Worm (Caenorhabditis elegans) whole organism, L2 larva: Measurements from ENCODE around the gene trxr-1.

Source experiments
- C34F6.9 ChIP-seq: fragments of 150-350 bp; optimal IDR thresholded peaks from 2 replicates; lab custom pipeline; 2014; ENCODE audit warnings: missing biosample characterization, missing genetic modification characterization
- F13H6.1 ChIP-seq: sonication (generic microtip); optimal IDR thresholded peaks from 2 replicates; lab custom pipeline; 2016; ENCODE audit warnings: missing genetic modification characterization, missing compliant biosample characterization
- R02D3.7 ChIP-seq: fragments of 150-350 bp; optimal IDR thresholded peaks from 2 replicates; lab custom pipeline; 2014; ENCODE audit warnings: missing biosample characterization, missing genetic modification characterization
- Y55F3AM.14 ChIP-seq: fragments of 200-800 bp; sonication (Bioruptor generic); optimal IDR thresholded peaks from 2 replicates; lab custom pipeline; 2018; ENCODE audit warnings: mild to moderate bottlenecking, missing genetic modification characterization, missing compliant biosample characterization
- ZK546.5 ChIP-seq: sonication (generic microtip); optimal IDR thresholded peaks from 2 replicates; lab custom pipeline; 2017; ENCODE audit warnings: missing biosample characterization, missing genetic modification characterization
- alr-1 ChIP-seq: fragments of 150-350 bp; optimal IDR thresholded peaks from 2 replicates; lab custom pipeline; 2014; ENCODE audit warnings: missing biosample characterization, missing genetic modification characterization
- aly-2 ChIP-seq: fragments of 150-350 bp; optimal IDR thresholded peaks from 2 replicates; lab custom pipeline; 2014; ENCODE audit warnings: missing biosample characterization, missing genetic modification characterization
- ama-1 ChIP-seq: fragments of 150-350 bp; optimal IDR thresholded peaks from 2 replicates; lab custom pipeline; 2018; ENCODE audit warnings: inconsistent platforms
- blmp-1 ChIP-seq: sonication (generic microtip); optimal IDR thresholded peaks from 2 replicates; lab custom pipeline; 2017; ENCODE audit warnings: missing genetic modification characterization, mild to moderate bottlenecking, missing compliant biosample characterization, antibody characterized with exemption, moderate library complexity; ENCODE audit not compliant: insufficient read depth
- ceh-16 ChIP-seq: fragments of 150-350 bp; optimal IDR thresholded peaks from 2 replicates; lab custom pipeline; 2014; ENCODE audit warnings: missing biosample characterization, missing genetic modification characterization
- ceh-82 ChIP-seq: fragments of 150-350 bp; optimal IDR thresholded peaks from 2 replicates; lab custom pipeline; 2014; ENCODE audit warnings: missing biosample characterization, missing genetic modification characterization
- crh-2 ChIP-seq: sonication (generic microtip); optimal IDR thresholded peaks from 2 replicates; lab custom pipeline; 2017; ENCODE audit warnings: missing biosample characterization, missing genetic modification characterization
- dmd-4 ChIP-seq: sonication (generic microtip); optimal IDR thresholded peaks from 2 replicates; lab custom pipeline; 2017; ENCODE audit warnings: missing biosample characterization, missing genetic modification characterization
- egl-27 ChIP-seq: sonication (generic microtip); optimal IDR thresholded peaks from 3 replicates; lab custom pipeline; 2017; ENCODE audit warnings: missing biosample characterization, missing genetic modification reagents, missing genetic modification characterization
- elt-1 ChIP-seq: fragments of 150-350 bp; optimal IDR thresholded peaks from 2 replicates; lab custom pipeline; 2014; ENCODE audit warnings: missing biosample characterization, missing genetic modification characterization
- elt-3 ChIP-seq: sonication (generic microtip); optimal IDR thresholded peaks from 2 replicates; lab custom pipeline; 2017; ENCODE audit warnings: missing biosample characterization, missing genetic modification characterization
- gmeb-1 ChIP-seq: fragments of 150-350 bp; optimal IDR thresholded peaks from 2 replicates; lab custom pipeline; 2014; ENCODE audit warnings: missing biosample characterization, missing genetic modification characterization
- lin-11 ChIP-seq: fragments of 150-350 bp; sonication (generic microtip); optimal IDR thresholded peaks from 2 replicates; lab custom pipeline; 2014; ENCODE audit warnings: missing biosample characterization, missing genetic modification characterization, inconsistent platforms, mixed read lengths
- lin-13 ChIP-seq: fragments of 150-350 bp; optimal IDR thresholded peaks from 2 replicates; lab custom pipeline; 2014; ENCODE audit warnings: missing biosample characterization, missing genetic modification reagents, missing genetic modification characterization
- lin-39 ChIP-seq: fragments of 150-350 bp; optimal IDR thresholded peaks from 2 replicates; lab custom pipeline; 2014; ENCODE audit warnings: missing biosample characterization, missing genetic modification reagents, missing genetic modification characterization
- lsy-2 ChIP-seq, 2 experiments: fragments of 150-350 bp in 1 of 2; sonication (generic microtip) in 1 of 2; optimal IDR thresholded peaks; 2 replicates each; lab custom pipeline; 2014 to 2017; ENCODE audit warnings: missing biosample characterization in 2 of 2, missing genetic modification characterization in 2 of 2
- mdl-1 ChIP-seq, 2 experiments: fragments of 150-350 bp in 1 of 2; sonication (generic microtip) in 1 of 2; optimal IDR thresholded peaks; 2 replicates each; lab custom pipeline; 2017; ENCODE audit warnings: missing biosample characterization in 2 of 2, missing genetic modification characterization in 2 of 2
- nhr-10 ChIP-seq: sonication (generic microtip); optimal IDR thresholded peaks from 2 replicates; lab custom pipeline; 2017; ENCODE audit warnings: missing biosample characterization, missing genetic modification characterization
- nhr-11 ChIP-seq: fragments of 150-350 bp; optimal IDR thresholded peaks from 2 replicates; lab custom pipeline; 2014; ENCODE audit warnings: missing biosample characterization, missing genetic modification characterization
- nhr-21 ChIP-seq: fragments of 150-350 bp; optimal IDR thresholded peaks from 2 replicates; lab custom pipeline; 2014; ENCODE audit warnings: missing biosample characterization, missing genetic modification characterization
- nhr-23 ChIP-seq: fragments of 150-350 bp; optimal IDR thresholded peaks from 2 replicates; lab custom pipeline; 2014; ENCODE audit warnings: missing biosample characterization, missing genetic modification reagents, missing genetic modification characterization
- nhr-237 ChIP-seq: fragments of 150-350 bp; optimal IDR thresholded peaks from 2 replicates; lab custom pipeline; 2014; ENCODE audit warnings: missing biosample characterization, missing genetic modification characterization
- nhr-25 ChIP-seq: fragments of 150-350 bp; sonication (generic microtip); optimal IDR thresholded peaks from 3 replicates; lab custom pipeline; 2014; ENCODE audit warnings: missing biosample characterization, missing genetic modification characterization
- nhr-6 ChIP-seq: fragments of 150-350 bp; optimal IDR thresholded peaks from 2 replicates; lab custom pipeline; 2014; ENCODE audit warnings: missing biosample characterization, missing genetic modification characterization
- nhr-77 ChIP-seq: fragments of 150-350 bp; optimal IDR thresholded peaks from 2 replicates; lab custom pipeline; 2014; ENCODE audit warnings: missing biosample characterization, missing genetic modification characterization
- peb-1 ChIP-seq: fragments of 150-350 bp; optimal IDR thresholded peaks from 2 replicates; lab custom pipeline; 2014; ENCODE audit warnings: missing biosample characterization, missing genetic modification characterization
- sem-4 ChIP-seq: fragments of 150-350 bp; optimal IDR thresholded peaks from 2 replicates; lab custom pipeline; 2014; ENCODE audit warnings: missing biosample characterization, missing genetic modification reagents, missing genetic modification characterization
- skn-1 ChIP-seq: sonication (generic microtip); optimal IDR thresholded peaks from 2 replicates; lab custom pipeline; 2017; ENCODE audit warnings: missing biosample characterization, missing genetic modification characterization
- sma-3 ChIP-seq: sonication (generic microtip); optimal IDR thresholded peaks from 2 replicates; lab custom pipeline; 2016; ENCODE audit warnings: missing genetic modification reagents, missing genetic modification characterization, missing compliant biosample characterization
- sma-9 ChIP-seq, 2 experiments: fragments of 150-350 bp in 1 of 2; sonication (generic microtip) in 1 of 2; optimal IDR thresholded peaks; 2 replicates each; lab custom pipeline; 2014 to 2016; ENCODE audit warnings: missing genetic modification characterization in 2 of 2, mild to moderate bottlenecking in 1 of 2, missing biosample characterization in 1 of 2, missing compliant biosample characterization in 1 of 2, missing genetic modification reagents in 1 of 2, moderate library complexity in 1 of 2
- unc-39 ChIP-seq: fragments of 150-350 bp; optimal IDR thresholded peaks from 2 replicates; lab custom pipeline; 2014; ENCODE audit warnings: missing biosample characterization, missing genetic modification characterization
- unc-55 ChIP-seq: fragments of 150-350 bp; sonication (generic microtip); optimal IDR thresholded peaks from 3 replicates; lab custom pipeline; 2014; ENCODE audit warnings: missing biosample characterization, missing genetic modification reagents, missing genetic modification characterization
- unc-62 ChIP-seq: fragments of 150-350 bp; optimal IDR thresholded peaks from 2 replicates; lab custom pipeline; 2014; ENCODE audit warnings: missing biosample characterization, missing genetic modification reagents, missing genetic modification characterization
- zag-1 ChIP-seq: fragments of 150-350 bp; optimal IDR thresholded peaks from 2 replicates; lab custom pipeline; 2014; ENCODE audit warnings: missing biosample characterization, missing genetic modification characterization
- ztf-11 ChIP-seq: sonication (generic microtip); optimal IDR thresholded peaks from 2 replicates; lab custom pipeline; 2017; ENCODE audit warnings: missing biosample characterization, missing genetic modification characterization
- ztf-4 ChIP-seq: fragments of 150-350 bp; optimal IDR thresholded peaks from 2 replicates; lab custom pipeline; 2014; ENCODE audit warnings: missing biosample characterization, missing genetic modification characterization

Gene trxr-1

ce11 chrIV:6991070-6991469 is 20.7 kb upstream of the trxr-1 start:
- TF ChIP-seq unc-55 = no peak
- no peak for TF ChIP-seq skn-1 (tag; lab: Kevin White, UChicago)
- no peak for TF ChIP-seq nhr-237 (tag; lab: Kevin White, UChicago)
- TF ChIP-seq, all 48 proteins: peak for 0

- TF ChIP-seq nhr-237 (tag; lab: Kevin White, UChicago) (no peak), gmeb-1 (tag; lab: Kevin White, UChicago) (no peak), nhr-25 (no peak), unc-62 (GFP tag; lab: Kevin White, UChicago) (no peak), lin-11 (tag; lab: Kevin White, UChicago) (no peak), F13H6.1 (no peak), lin-13 (GFP tag; lab: Kevin White, UChicago) (no peak), nhr-6 (tag; lab: Kevin White, UChicago) (no peak)
Measured at ce11 chrIV:6997918-6998317, 13.8 kb upstream of the trxr-1 start.

- TF ChIP-seq sem-4 (tag; lab: Kevin White, UChicago) (no peak), alr-1 (tag; lab: Kevin White, UChicago) (no peak), ceh-82 (no peak), elt-1 (tag; lab: Kevin White, UChicago) (no peak), unc-55 (no peak), sma-9 (GFP tag; optimal IDR thresholded peaks at IDR 0.05; lab: Kevin White, UChicago) (no peak), sma-9 (tag; optimal IDR thresholded peaks at IDR 0.05; lab: Kevin White, UChicago) (no peak), aly-2 (tag; lab: Kevin White, UChicago) (no peak), nhr-77 (tag; lab: Kevin White, UChicago) (no peak), unc-62 (GFP tag; lab: Kevin White, UChicago) (no peak), elt-3 (no peak), nhr-21 (tag; lab: Kevin White, UChicago) (no peak), Y55F3AM.14 (GFP tag; lab: Kevin White, UChicago) (no peak), ztf-4 (no peak), crh-2 (tag; lab: Kevin White, UChicago) (no peak), dmd-4 (tag; lab: Kevin White, UChicago) (no peak), nhr-10 (tag; lab: Kevin White, UChicago) (no peak), nhr-25 (no peak), ceh-16 (tag; lab: Kevin White, UChicago) (no peak), R02D3.7 (no peak), zag-1 (no peak)
Measured at ce11 chrIV:6999206-6999605, 12.5 kb upstream of the trxr-1 start, which contains the start of gene C25A8.5. C25A8.5 (plus strand) TSS chrIV:6999506.

ce11 chrIV:7003323-7003722 is 8.4 kb upstream of the trxr-1 start, which contains the start of gene cht-3:
cht-3 (plus strand) TSS chrIV:7003623.
- TF ChIP-seq zag-1 (no peak), lin-39 (no peak), aly-2 (tag; lab: Kevin White, UChicago) (no peak), nhr-23 (no peak), unc-55 (no peak), sma-3 (GFP tag; lab: Kevin White, UChicago) (no peak), elt-3 (no peak), Y55F3AM.14 (GFP tag; lab: Kevin White, UChicago) (no peak), nhr-6 (tag; lab: Kevin White, UChicago) (no peak), ztf-11 (tag; lab: Kevin White, UChicago) (no peak), C34F6.9 (no peak), nhr-21 (tag; lab: Kevin White, UChicago) (no peak), unc-39 (tag; lab: Kevin White, UChicago) (no peak), elt-1 (tag; lab: Kevin White, UChicago) (no peak), blmp-1 (tag; lab: Kevin White, UChicago) (no peak), egl-27 (tag; lab: Kevin White, UChicago) (no peak), gmeb-1 (tag; lab: Kevin White, UChicago) (no peak), nhr-237 (tag; lab: Kevin White, UChicago) (no peak), lin-13 (GFP tag; lab: Kevin White, UChicago) (no peak), R02D3.7 (no peak)

ce11 chrIV:7009531-7009930 is 2.2 kb upstream of the trxr-1 start, which contains the start of gene C25A8.2:
C25A8.2 (plus strand) TSS chrIV:7009831.
- TF ChIP-seq lin-11 (tag; lab: Kevin White, UChicago) (no peak), mdl-1 (tag; optimal IDR thresholded peaks at IDR 0.05; lab: Kevin White, UChicago) (no peak), lsy-2 (tag; optimal IDR thresholded peaks at IDR 0.05; lab: Kevin White, UChicago) (no peak), nhr-23 (no peak), elt-3 (no peak), ztf-4 (no peak), ZK546.5 (tag; lab: Kevin White, UChicago) (no peak), peb-1 (tag; lab: Kevin White, UChicago) (no peak), F13H6.1 (no peak), crh-2 (tag; lab: Kevin White, UChicago) (no peak), gmeb-1 (tag; lab: Kevin White, UChicago) (no peak), ama-1 (lab: Kevin White, UChicago) (no peak), lin-39 (no peak), nhr-11 (tag; lab: Kevin White, UChicago) (no peak), sem-4 (tag; lab: Kevin White, UChicago) (no peak)
